Worm (Caenorhabditis elegans): Measurements from ENCODE around the gene Y54G9A.5.

DNA sequence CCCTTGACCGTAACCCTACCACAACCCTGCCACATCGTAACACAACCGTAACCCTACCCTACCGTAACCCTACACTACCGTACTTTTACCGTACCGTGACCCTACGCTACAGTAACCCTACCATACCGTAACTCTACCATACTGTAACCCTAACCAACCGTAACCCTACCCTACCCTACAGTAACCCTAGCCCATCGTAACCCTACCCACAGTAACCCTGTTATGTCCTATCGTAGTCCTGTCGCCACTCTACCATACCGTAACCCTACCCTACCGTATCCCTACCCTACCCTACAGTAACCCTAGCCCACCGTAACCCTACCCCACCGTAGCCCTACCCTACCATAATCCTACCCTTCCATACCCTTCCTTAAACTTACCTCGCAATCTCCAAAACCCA lies 2.2 kb upstream of the Y54G9A.5 start:
- no peak for TF ChIP-seq nhr-12 (tag; optimal IDR thresholded peaks at IDR 0.05)
- TF ChIP-seq skn-1 (tag; optimal IDR thresholded peaks at IDR 0.05): no peak
- TF ChIP-seq elt-1 (tag; optimal IDR thresholded peaks at IDR 0.05): no peak
- no peak for TF ChIP-seq blmp-1 (tag; optimal IDR thresholded peaks at IDR 0.05; ENCODE audit: insufficient read depth)
